Fruit fly (Drosophila melanogaster) whole organism, embryonic: ENCODE measurements around the gene CG42710.
A peak's percentile ranks its signal among the peaks of the same experiment; 100 is the strongest.

ENCODE experiments used
- CG10431 ChIP-seq: fragments of 200-800 bp; sonication (Bioruptor generic); optimal IDR thresholded peaks from 3 replicates; lab custom pipeline; 2018; ENCODE audit warnings: missing biosample characterization, mild to moderate bottlenecking, missing genetic modification characterization
- CG10543 ChIP-seq: fragments of 200-800 bp; sonication (Bioruptor generic); optimal IDR thresholded peaks from 3 replicates; lab custom pipeline; 2017; ENCODE audit warnings: missing biosample characterization, mild to moderate bottlenecking, missing genetic modification characterization, moderate library complexity
- CG11085 ChIP-seq: fragments of 200-800 bp; sonication (Bioruptor generic); IDR thresholded peaks from 2 replicates; pipeline ENCODE4 v1.3.6; 2022; ENCODE audit warnings: missing biosample characterization, missing genetic modification characterization
- CG11504 ChIP-seq: fragments of 200-800 bp; sonication (Bioruptor generic); optimal IDR thresholded peaks from 3 replicates; lab custom pipeline; 2019; ENCODE audit warnings: missing biosample characterization, mild to moderate bottlenecking, missing genetic modification characterization, moderate library complexity
- CG1233 ChIP-seq: fragments of 200-800 bp; sonication (Bioruptor generic); optimal IDR thresholded peaks from 4 replicates; lab custom pipeline; 2018; ENCODE audit warnings: missing biosample characterization, mild to moderate bottlenecking, missing genetic modification characterization
- CG13424 ChIP-seq: fragments of 200-800 bp; sonication (Bioruptor generic); optimal IDR thresholded peaks from 2 replicates; lab custom pipeline; 2019; ENCODE audit warnings: missing biosample characterization, mild to moderate bottlenecking, missing genetic modification characterization, moderate library complexity
- CG14050 ChIP-seq: fragments of 200-800 bp; sonication (Bioruptor generic); IDR thresholded peaks from 3 replicates; pipeline ENCODE4 v1.3.6; 2022; ENCODE audit warnings: missing biosample characterization, missing genetic modification characterization
- CG14860 ChIP-seq: fragments of 200-800 bp; sonication (Bioruptor generic); IDR thresholded peaks from 3 replicates; pipeline ENCODE4 v1.3.6; 2022; ENCODE audit warnings: missing biosample characterization, missing genetic modification characterization; ENCODE audit not compliant: partially characterized antibody
- CG15073 ChIP-seq: fragments of 200-800 bp; sonication (Bioruptor generic); optimal IDR thresholded peaks from 2 replicates; lab custom pipeline; 2016; ENCODE audit warnings: missing biosample characterization, missing genetic modification characterization
- CG17328 ChIP-seq: fragments of 200-800 bp; sonication (Bioruptor generic); IDR thresholded peaks from 2 replicates; pipeline ENCODE4 v1.3.6; 2022; ENCODE audit warnings: missing biosample characterization, missing genetic modification characterization
- CG2199 ChIP-seq: fragments of 200-800 bp; sonication (Bioruptor generic); IDR thresholded peaks from 3 replicates; pipeline ENCODE4 v1.3.6; 2022; ENCODE audit warnings: missing biosample characterization, missing genetic modification characterization
- CG4328 ChIP-seq: fragments of 200-800 bp; sonication (Bioruptor generic); optimal IDR thresholded peaks from 3 replicates; lab custom pipeline; 2017; ENCODE audit warnings: missing biosample characterization, missing genetic modification reagents, missing genetic modification characterization
- CG4730 ChIP-seq: fragments of 200-800 bp; sonication (Bioruptor generic); IDR thresholded peaks from 2 replicates; pipeline ENCODE4 v1.3.6; 2022; ENCODE audit warnings: missing biosample characterization, missing genetic modification characterization
- CG4820 ChIP-seq: fragments of 200-800 bp; sonication (Bioruptor generic); optimal IDR thresholded peaks from 3 replicates; lab custom pipeline; 2016; ENCODE audit warnings: missing biosample characterization, missing genetic modification characterization
- CG5953 ChIP-seq: fragments of 200-800 bp; sonication (Bioruptor generic); IDR thresholded peaks from 2 replicates; pipeline ENCODE4 v1.3.6; 2022; ENCODE audit warnings: missing biosample characterization, missing genetic modification characterization
- CG6854 ChIP-seq: fragments of 200-800 bp; sonication (Bioruptor generic); optimal IDR thresholded peaks from 3 replicates; lab custom pipeline; 2017; ENCODE audit warnings: missing biosample characterization, mild to moderate bottlenecking, missing genetic modification characterization
- CG8388 ChIP-seq: fragments of 200-800 bp; sonication (Bioruptor generic); optimal IDR thresholded peaks from 2 replicates; lab custom pipeline; 2019; ENCODE audit warnings: missing biosample characterization, mild to moderate bottlenecking, missing genetic modification characterization, moderate library complexity
- CG9727 ChIP-seq: fragments of 200-800 bp; sonication (Bioruptor generic); optimal IDR thresholded peaks from 3 replicates; lab custom pipeline; 2017; ENCODE audit warnings: missing biosample characterization, mild to moderate bottlenecking, missing genetic modification characterization
- Chrac-16 ChIP-seq: fragments of 200-800 bp; sonication (Bioruptor generic); optimal IDR thresholded peaks from 3 replicates; lab custom pipeline; 2016; ENCODE audit warnings: missing biosample characterization, missing genetic modification characterization
- Doc3 ChIP-seq: fragments of 200-800 bp; sonication (Bioruptor generic); IDR thresholded peaks from 3 replicates; pipeline ENCODE4 v1.3.6; 2022; ENCODE audit warnings: missing biosample characterization, missing genetic modification characterization; ENCODE audit not compliant: partially characterized antibody
- HLH3B ChIP-seq: fragments of 200-800 bp; sonication (Bioruptor generic); IDR thresholded peaks from 2 replicates; pipeline ENCODE4 v1.3.6; 2022; ENCODE audit warnings: missing biosample characterization, missing genetic modification characterization
- Hey ChIP-seq: fragments of 200-800 bp; sonication (Bioruptor generic); optimal IDR thresholded peaks from 3 replicates; lab custom pipeline; 2018; ENCODE audit warnings: missing biosample characterization, mild to moderate bottlenecking, missing genetic modification characterization
- Hr3 ChIP-seq: fragments of 200-800 bp; sonication (Bioruptor generic); optimal IDR thresholded peaks from 3 replicates; lab custom pipeline; 2016; ENCODE audit warnings: missing biosample characterization, missing genetic modification characterization
- Hr39 ChIP-seq: fragments of >200 bp; optimal IDR thresholded peaks from 2 replicates; lab custom pipeline; 2017
- MESR4 ChIP-seq: fragments of 200-800 bp; sonication (Bioruptor generic); optimal IDR thresholded peaks from 2 replicates; lab custom pipeline; 2018; ENCODE audit warnings: missing biosample characterization, mild to moderate bottlenecking, missing genetic modification characterization, moderate library complexity
- NK7.1 ChIP-seq: fragments of 200-800 bp; sonication (Bioruptor generic); optimal IDR thresholded peaks from 3 replicates; lab custom pipeline; 2016; ENCODE audit warnings: missing biosample characterization, missing genetic modification characterization
- Side ChIP-seq: fragments of 200-800 bp; sonication (Bioruptor generic); optimal IDR thresholded peaks from 2 replicates; lab custom pipeline; 2016; ENCODE audit warnings: missing biosample characterization, missing genetic modification characterization
- az2 ChIP-seq: fragments of 200-800 bp; sonication (Bioruptor generic); optimal IDR thresholded peaks from 3 replicates; lab custom pipeline; 2016; ENCODE audit warnings: missing biosample characterization, missing genetic modification characterization
- cwo ChIP-seq: fragments of 200-800 bp; sonication (Bioruptor generic); optimal IDR thresholded peaks from 3 replicates; lab custom pipeline; 2017; ENCODE audit warnings: missing biosample characterization, missing genetic modification characterization, mild to moderate bottlenecking, moderate library complexity, missing genetic modification reagents
- ewg ChIP-seq: fragments of 200-800 bp; sonication (Bioruptor generic); optimal IDR thresholded peaks from 3 replicates; lab custom pipeline; 2017; ENCODE audit warnings: mild to moderate bottlenecking, missing biosample characterization, missing genetic modification reagents, missing genetic modification characterization
- fu2 ChIP-seq: fragments of 200-800 bp; sonication (Bioruptor generic); optimal IDR thresholded peaks from 2 replicates; lab custom pipeline; 2016; ENCODE audit warnings: missing biosample characterization, missing genetic modification characterization
- gfzf ChIP-seq: fragments of 200-800 bp; sonication (Bioruptor generic); optimal IDR thresholded peaks from 2 replicates; lab custom pipeline; 2016; ENCODE audit warnings: missing biosample characterization, mild to moderate bottlenecking, missing genetic modification characterization, moderate library complexity
- grn ChIP-seq: fragments of 200-800 bp; sonication (Bioruptor generic); optimal IDR thresholded peaks from 3 replicates; lab custom pipeline; 2017; ENCODE audit warnings: missing biosample characterization, missing genetic modification characterization
- hb ChIP-seq: fragments of 200-800 bp; sonication (Bioruptor generic); IDR thresholded peaks from 3 replicates; pipeline ENCODE4 v1.3.6; 2022; ENCODE audit warnings: missing biosample characterization, missing genetic modification characterization; ENCODE audit not compliant: partially characterized antibody
- kay ChIP-seq: fragments of 200-800 bp; sonication (Bioruptor generic); optimal IDR thresholded peaks from 2 replicates; lab custom pipeline; 2016; ENCODE audit warnings: missing biosample characterization, missing genetic modification characterization
- mirr ChIP-seq: fragments of 200-800 bp; sonication (Bioruptor generic); optimal IDR thresholded peaks from 3 replicates; lab custom pipeline; 2018; ENCODE audit warnings: missing biosample characterization, mild to moderate bottlenecking, missing genetic modification characterization
- nom ChIP-seq: fragments of 200-800 bp; sonication (Bioruptor generic); optimal IDR thresholded peaks from 2 replicates; lab custom pipeline; 2017; ENCODE audit warnings: missing biosample characterization, missing genetic modification characterization, mild to moderate bottlenecking, moderate library complexity, missing genetic modification reagents
- pb ChIP-seq: fragments of 200-800 bp; sonication (Bioruptor generic); optimal IDR thresholded peaks from 3 replicates; lab custom pipeline; 2016; ENCODE audit warnings: missing biosample characterization, missing genetic modification characterization
- ranshi ChIP-seq: fragments of 200-800 bp; sonication (Bioruptor generic); IDR thresholded peaks from 2 replicates; pipeline ENCODE4 v1.3.6; 2022; ENCODE audit warnings: missing biosample characterization, missing genetic modification characterization
- salm ChIP-seq: fragments of 200-800 bp; sonication (Bioruptor generic); optimal IDR thresholded peaks from 2 replicates; lab custom pipeline; 2018; ENCODE audit warnings: missing biosample characterization, mild to moderate bottlenecking, missing genetic modification characterization
- sd ChIP-seq: fragments of 200-800 bp; sonication (Bioruptor generic); optimal IDR thresholded peaks from 3 replicates; lab custom pipeline; 2018; ENCODE audit warnings: missing biosample characterization, mild to moderate bottlenecking, missing genetic modification characterization, moderate library complexity
- sr ChIP-seq: fragments of 200-800 bp; sonication (Bioruptor generic); IDR thresholded peaks from 3 replicates; pipeline ENCODE4 v1.3.6; 2022; ENCODE audit warnings: missing biosample characterization, missing genetic modification characterization
- stc ChIP-seq: fragments of 200-800 bp; sonication (Bioruptor generic); IDR thresholded peaks from 2 replicates; pipeline ENCODE4 v1.3.6; 2022; ENCODE audit warnings: missing biosample characterization, missing genetic modification characterization
- tio ChIP-seq: fragments of 200-800 bp; sonication (Bioruptor generic); optimal IDR thresholded peaks from 2 replicates; lab custom pipeline; 2017; ENCODE audit warnings: missing biosample characterization, missing genetic modification characterization, inconsistent platforms
- unc-4 ChIP-seq: fragments of 200-800 bp; sonication (Bioruptor generic); IDR thresholded peaks from 2 replicates; pipeline ENCODE4 v1.3.6; 2022; ENCODE audit warnings: missing biosample characterization, missing genetic modification characterization; ENCODE audit not compliant: partially characterized antibody
- vfl ChIP-seq: fragments of 200-800 bp; sonication (Bioruptor generic); optimal IDR thresholded peaks from 2 replicates; lab custom pipeline; 2016; ENCODE audit warnings: missing biosample characterization, missing genetic modification characterization
- vvl ChIP-seq: fragments of 200-800 bp; sonication (Bioruptor generic); IDR thresholded peaks from 2 replicates; pipeline ENCODE4 v1.3.6; 2022; ENCODE audit warnings: missing biosample characterization, missing genetic modification characterization
- z ChIP-seq: fragments of 200-800 bp; sonication (Bioruptor generic); IDR thresholded peaks from 3 replicates; pipeline ENCODE4 v1.3.6; 2022; ENCODE audit warnings: missing biosample characterization, missing genetic modification characterization

CG42710 gene

dm6 chr2L:8734304-8734703, 48.0 kb downstream of the CG42710 start (continued):
- no peak for TF ChIP-seq CG10431 (GFP tag; lab: Kevin White, UChicago)
- TF ChIP-seq fu2 (GFP tag; lab: Kevin White, UChicago): no peak
- TF ChIP-seq nom: no peak
- TF ChIP-seq grn (GFP tag; lab: Kevin White, UChicago): no peak
- TF ChIP-seq vvl (GFP tag; lab: Robert Waterston, UW): no peak
- no peak for TF ChIP-seq unc-4 (GFP tag; lab: Robert Waterston, UW)
- no peak for TF ChIP-seq salm (tag; lab: Kevin White, UChicago)
- peak; percentile 61; the same call in 1 of the 3 replicates for TF ChIP-seq CG2199 (GFP tag; lab: Robert Waterston, UW)
- TF ChIP-seq CG9727: no peak
- TF ChIP-seq CG8388: no peak
- no peak for TF ChIP-seq CG1233
- TF ChIP-seq Hr39 (lab: Kevin White, UChicago): no peak
- no peak for TF ChIP-seq vfl (GFP tag; lab: Kevin White, UChicago)
- no peak for TF ChIP-seq NK7.1
- TF ChIP-seq az2 (GFP tag; lab: Kevin White, UChicago): no peak
- TF ChIP-seq Chrac-16: no peak
- no peak for TF ChIP-seq kay (GFP tag; lab: Kevin White, UChicago)
- TF ChIP-seq HLH3B (GFP tag; lab: Robert Waterston, UW): peak; percentile 17; the same call in 1 of the 2 replicates
- TF ChIP-seq cwo (GFP tag; lab: Kevin White, UChicago): peak; percentile 9
- peak; percentile 68 for TF ChIP-seq CG10543 (GFP tag; lab: Kevin White, UChicago)
- TF ChIP-seq CG4730 (GFP tag; lab: Robert Waterston, UW): no peak
- peak; percentile 58 for TF ChIP-seq mirr (GFP tag; lab: Kevin White, UChicago)
- no peak for TF ChIP-seq Hr3 (GFP tag; lab: Kevin White, UChicago)
- TF ChIP-seq CG6854 (GFP tag; lab: Kevin White, UChicago): no peak
- TF ChIP-seq pb (GFP tag; lab: Kevin White, UChicago): no peak
- no peak for TF ChIP-seq CG11085 (GFP tag; lab: Robert Waterston, UW)
- no peak for TF ChIP-seq CG17328
- TF ChIP-seq Doc3: no peak
- no peak for TF ChIP-seq CG11504 (tag; lab: Kevin White, UChicago)
- peak; percentile 32 for TF ChIP-seq Hey (tag; lab: Kevin White, UChicago)
- no peak for TF ChIP-seq CG15073 (GFP tag; lab: Kevin White, UChicago)
- TF ChIP-seq stc (GFP tag; lab: Robert Waterston, UW): 0 out of 2 replicates have a peak, but pooled peaks have one; percentile 18
- no peak for TF ChIP-seq CG5953
- no peak for TF ChIP-seq CG4820 (GFP tag; lab: Kevin White, UChicago)
- no peak for TF ChIP-seq gfzf (GFP tag; lab: Kevin White, UChicago)
- TF ChIP-seq sr: peak; percentile 98
- peak; percentile 80 for TF ChIP-seq sd (tag; lab: Kevin White, UChicago)
- no peak for TF ChIP-seq CG13424 (tag; lab: Kevin White, UChicago)
- no peak for TF ChIP-seq MESR4
- TF ChIP-seq ewg (GFP tag; lab: Kevin White, UChicago): no peak
- TF ChIP-seq tio (GFP tag; lab: Kevin White, UChicago): no peak
- no peak for TF ChIP-seq z (GFP tag; lab: Robert Waterston, UW)
- TF ChIP-seq ranshi (GFP tag; lab: Robert Waterston, UW): no peak
- TF ChIP-seq Side (GFP tag; lab: Kevin White, UChicago): no peak
- no peak for TF ChIP-seq CG14860 (GFP tag; lab: Robert Waterston, UW)
- TF ChIP-seq CG4328 (GFP tag; lab: Kevin White, UChicago): no peak
- TF ChIP-seq hb: no peak
- TF ChIP-seq CG14050: no peak
